Fruit fly (Drosophila melanogaster) whole organism, embryonic: Measurements from ENCODE around the gene CG34462.

Experiments used
- Awh ChIP-seq: fragments of 200-800 bp; sonication (Bioruptor generic); IDR thresholded peaks from 2 replicates; pipeline ENCODE4, ENCODE4 v1.3.6; 2022; ENCODE audit warnings: missing biosample characterization, missing genetic modification characterization
- Bdp1 ChIP-seq: fragments of 200-800 bp; sonication (Bioruptor generic); optimal IDR thresholded peaks from 3 replicates; lab custom pipeline; 2016; ENCODE audit warnings: missing biosample characterization, missing genetic modification characterization
- CG12236 ChIP-seq: fragments of 200-800 bp; sonication (Bioruptor generic); optimal IDR thresholded peaks from 2 replicates; lab custom pipeline; 2016; ENCODE audit warnings: missing biosample characterization, missing genetic modification characterization
- CG12744 ChIP-seq: fragments of 200-800 bp; sonication (Bioruptor generic); optimal IDR thresholded peaks from 2 replicates; lab custom pipeline; 2016; ENCODE audit warnings: missing biosample characterization, missing genetic modification characterization
- CG14441 ChIP-seq: fragments of 200-800 bp; sonication (Bioruptor generic); IDR thresholded peaks from 2 replicates; pipeline ENCODE4 v1.3.6; 2022; ENCODE audit warnings: missing biosample characterization, missing genetic modification characterization
- CG1792 ChIP-seq: fragments of 200-800 bp; sonication (Bioruptor generic); optimal IDR thresholded peaks from 2 replicates; lab custom pipeline; 2016; ENCODE audit warnings: missing biosample characterization, missing genetic modification characterization
- CG2116 ChIP-seq: fragments of 200-800 bp; sonication (Bioruptor generic); optimal IDR thresholded peaks from 3 replicates; lab custom pipeline; 2018; ENCODE audit warnings: missing biosample characterization, mild to moderate bottlenecking, missing genetic modification characterization
- CG30020 ChIP-seq: fragments of 200-800 bp; optimal IDR thresholded peaks from 2 replicates; lab custom pipeline; 2019; ENCODE audit warnings: missing biosample characterization, mild to moderate bottlenecking, missing genetic modification characterization, moderate library complexity
- CG31441 ChIP-seq: fragments of 200-800 bp; sonication (Bioruptor generic); IDR thresholded peaks from 2 replicates; pipeline ENCODE4 v1.3.6; 2022; ENCODE audit warnings: missing biosample characterization, missing genetic modification characterization
- CG32772 ChIP-seq: fragments of 200-800 bp; sonication (Bioruptor generic); IDR thresholded peaks from 2 replicates; pipeline ENCODE4 v1.3.6; 2022; ENCODE audit warnings: missing biosample characterization, missing genetic modification characterization
- CG4707 ChIP-seq: fragments of 200-800 bp; sonication (Bioruptor generic); optimal IDR thresholded peaks from 2 replicates; lab custom pipeline; 2018; ENCODE audit warnings: missing biosample characterization, mild to moderate bottlenecking, missing genetic modification characterization, moderate library complexity
- CG4730 ChIP-seq: fragments of 200-800 bp; sonication (Bioruptor generic); IDR thresholded peaks from 2 replicates; pipeline ENCODE4 v1.3.6; 2022; ENCODE audit warnings: missing biosample characterization, missing genetic modification characterization
- CG4820 ChIP-seq: fragments of 200-800 bp; sonication (Bioruptor generic); optimal IDR thresholded peaks from 3 replicates; lab custom pipeline; 2016; ENCODE audit warnings: missing biosample characterization, missing genetic modification characterization
- CG5245 ChIP-seq: fragments of 200-800 bp; sonication (Bioruptor generic); optimal IDR thresholded peaks from 3 replicates; lab custom pipeline; 2016; ENCODE audit warnings: missing biosample characterization, missing genetic modification characterization
- CG6854 ChIP-seq: fragments of 200-800 bp; sonication (Bioruptor generic); optimal IDR thresholded peaks from 3 replicates; lab custom pipeline; 2017; ENCODE audit warnings: missing biosample characterization, mild to moderate bottlenecking, missing genetic modification characterization
- CG7271 ChIP-seq: fragments of 200-800 bp; sonication (Bioruptor generic); optimal IDR thresholded peaks from 2 replicates; lab custom pipeline; 2018; ENCODE audit warnings: missing biosample characterization, mild to moderate bottlenecking, missing genetic modification characterization, moderate library complexity
- CG7745 ChIP-seq: fragments of 200-800 bp; sonication (Bioruptor generic); optimal IDR thresholded peaks from 2 replicates; lab custom pipeline; 2018; ENCODE audit warnings: missing biosample characterization, mild to moderate bottlenecking, missing genetic modification characterization, moderate library complexity
- CG8089 ChIP-seq: fragments of 200-800 bp; sonication (Bioruptor generic); optimal IDR thresholded peaks from 3 replicates; lab custom pipeline; 2016; ENCODE audit warnings: missing biosample characterization, missing genetic modification characterization
- CHES-1-like ChIP-seq: fragments of 200-800 bp; sonication (Bioruptor generic); optimal IDR thresholded peaks from 2 replicates; lab custom pipeline; 2016; ENCODE audit warnings: missing biosample characterization, missing genetic modification characterization
- ERR ChIP-seq: fragments of 200-800 bp; sonication (Bioruptor generic); optimal IDR thresholded peaks from 2 replicates; lab custom pipeline; 2016; ENCODE audit warnings: missing biosample characterization, missing genetic modification characterization
- Gug ChIP-seq: fragments of 200-800 bp; sonication (Bioruptor generic); IDR thresholded peaks from 4 replicates; pipeline ENCODE4 v1.3.6; 2022; ENCODE audit warnings: missing biosample characterization, missing genetic modification characterization
- H2.0 ChIP-seq: fragments of 200-800 bp; sonication (Bioruptor generic); IDR thresholded peaks from 2 replicates; pipeline ENCODE4 v1.3.6; 2022; ENCODE audit warnings: missing biosample characterization, missing genetic modification characterization
- Hey ChIP-seq: fragments of 200-800 bp; sonication (Bioruptor generic); optimal IDR thresholded peaks from 3 replicates; lab custom pipeline; 2018; ENCODE audit warnings: missing biosample characterization, mild to moderate bottlenecking, missing genetic modification characterization
- MBD-R2 ChIP-seq: fragments of 200-800 bp; sonication (Bioruptor generic); IDR thresholded peaks from 2 replicates; pipeline ENCODE4 v1.3.6; 2022; ENCODE audit warnings: missing biosample characterization, missing genetic modification characterization
- Oli ChIP-seq: fragments of 200-800 bp; sonication (Bioruptor generic); optimal IDR thresholded peaks from 2 replicates; lab custom pipeline; 2018; ENCODE audit warnings: missing biosample characterization, mild to moderate bottlenecking, missing genetic modification characterization, moderate library complexity
- Opbp ChIP-seq: fragments of 200-800 bp; sonication (Bioruptor generic); IDR thresholded peaks from 3 replicates; pipeline ENCODE4 v1.3.6; 2022; ENCODE audit warnings: missing biosample characterization, missing genetic modification characterization; ENCODE audit not compliant: partially characterized antibody
- Trl ChIP-seq, 3 experiments: fragments of >200 bp in 2 of 3; fragments of 200-800 bp in 1 of 3; sonication (Bioruptor generic) in 1 of 3; optimal IDR thresholded peaks; 2 replicates in 1 of 3; 3 replicates in 2 of 3; lab custom pipeline; 2016 to 2017; ENCODE audit warnings: missing biosample characterization in 1 of 3, missing genetic modification characterization in 1 of 3
- bbx ChIP-seq: fragments of 200-800 bp; sonication (Bioruptor generic); IDR thresholded peaks from 2 replicates; pipeline ENCODE4 v1.3.6; 2022; ENCODE audit warnings: missing biosample characterization, missing genetic modification characterization; ENCODE audit not compliant: partially characterized antibody
- bigmax ChIP-seq: fragments of 200-800 bp; sonication (Bioruptor generic); optimal IDR thresholded peaks from 2 replicates; lab custom pipeline; 2018; ENCODE audit warnings: missing biosample characterization, mild to moderate bottlenecking, missing genetic modification characterization
- btn ChIP-seq: fragments of 200-800 bp; sonication (Bioruptor generic); optimal IDR thresholded peaks from 2 replicates; lab custom pipeline; 2016; ENCODE audit warnings: missing biosample characterization, missing genetic modification characterization
- chinmo ChIP-seq: fragments of 200-800 bp; sonication (Bioruptor generic); IDR thresholded peaks from 4 replicates; pipeline ENCODE4 v1.3.6; 2022; ENCODE audit warnings: missing biosample characterization, missing genetic modification characterization; ENCODE audit not compliant: partially characterized antibody
- crol ChIP-seq: fragments of 200-800 bp; sonication (Bioruptor generic); IDR thresholded peaks from 2 replicates; pipeline ENCODE4 v1.3.6; 2022; ENCODE audit warnings: missing biosample characterization, missing genetic modification characterization
- fu2 ChIP-seq: fragments of 200-800 bp; sonication (Bioruptor generic); optimal IDR thresholded peaks from 2 replicates; lab custom pipeline; 2016; ENCODE audit warnings: missing biosample characterization, missing genetic modification characterization
- inv ChIP-seq: fragments of 200-800 bp; sonication (Bioruptor generic); IDR thresholded peaks from 2 replicates; pipeline ENCODE4 v1.3.6; 2022; ENCODE audit warnings: missing biosample characterization, missing genetic modification characterization; ENCODE audit not compliant: partially characterized antibody
- kay ChIP-seq: fragments of 200-800 bp; sonication (Bioruptor generic); optimal IDR thresholded peaks from 2 replicates; lab custom pipeline; 2016; ENCODE audit warnings: missing biosample characterization, missing genetic modification characterization
- lov ChIP-seq, 2 experiments: fragments of 200-800 bp in 1 of 2; fragments of >200 bp in 1 of 2; sonication (Bioruptor generic) in 1 of 2; IDR thresholded peaks in 1 of 2; optimal IDR thresholded peaks in 1 of 2; 2 replicates in 1 of 2; 3 replicates in 1 of 2; pipeline versions ENCODE4 v1.3.6 to Lab custom; 2017 to 2022; ENCODE audit warnings: missing biosample characterization in 1 of 2, missing genetic modification characterization in 1 of 2
- org-1 ChIP-seq: fragments of 200-800 bp; sonication (Bioruptor generic); optimal IDR thresholded peaks from 2 replicates; lab custom pipeline; 2017; ENCODE audit warnings: missing biosample characterization, missing genetic modification characterization
- peb ChIP-seq: fragments of 200-800 bp; sonication (Bioruptor generic); IDR thresholded peaks from 2 replicates; pipeline ENCODE4 v1.3.6; 2022; ENCODE audit warnings: missing biosample characterization, missing genetic modification characterization
- phol ChIP-seq: fragments of 200-800 bp; sonication (Bioruptor generic); optimal IDR thresholded peaks from 3 replicates; lab custom pipeline; 2018; ENCODE audit warnings: missing biosample characterization, mild to moderate bottlenecking, missing genetic modification characterization, moderate library complexity
- pzg ChIP-seq: fragments of 200-800 bp; sonication (Bioruptor generic); optimal IDR thresholded peaks from 3 replicates; lab custom pipeline; 2018; ENCODE audit warnings: missing biosample characterization, mild to moderate bottlenecking, missing genetic modification characterization, moderate library complexity
- ro ChIP-seq: fragments of 200-800 bp; sonication (Bioruptor generic); IDR thresholded peaks from 2 replicates; pipeline ENCODE4 v1.3.6; 2022; ENCODE audit warnings: missing biosample characterization, missing genetic modification characterization
- run ChIP-seq: fragments of 200-800 bp; sonication (Bioruptor generic); optimal IDR thresholded peaks from 3 replicates; lab custom pipeline; 2018; ENCODE audit warnings: missing biosample characterization, mild to moderate bottlenecking, missing genetic modification characterization
- sob ChIP-seq: fragments of 200-800 bp; sonication (Bioruptor generic); IDR thresholded peaks from 2 replicates; pipeline ENCODE4 v1.3.6; 2022; ENCODE audit warnings: missing biosample characterization, missing genetic modification characterization
- stc ChIP-seq: fragments of 200-800 bp; sonication (Bioruptor generic); IDR thresholded peaks from 2 replicates; pipeline ENCODE4 v1.3.6; 2022; ENCODE audit warnings: missing biosample characterization, missing genetic modification characterization
- tll ChIP-seq, 2 experiments: fragments of 200-800 bp in 1 of 2; fragments of >200 bp in 1 of 2; sonication (Bioruptor generic) in 1 of 2; optimal IDR thresholded peaks; 2 replicates each; lab custom pipeline; 2017 to 2019; ENCODE audit warnings: missing biosample characterization in 2 of 2, missing genetic modification characterization in 2 of 2, mild to moderate bottlenecking in 1 of 2, moderate library complexity in 1 of 2
- tna ChIP-seq: fragments of 200-800 bp; sonication (Bioruptor generic); IDR thresholded peaks from 2 replicates; pipeline ENCODE4 v1.3.6; 2022; ENCODE audit warnings: missing biosample characterization, missing genetic modification characterization; ENCODE audit not compliant: partially characterized antibody
- vvl ChIP-seq: fragments of 200-800 bp; sonication (Bioruptor generic); IDR thresholded peaks from 2 replicates; pipeline ENCODE4 v1.3.6; 2022; ENCODE audit warnings: missing biosample characterization, missing genetic modification characterization
- wdn ChIP-seq: fragments of 200-800 bp; sonication (Bioruptor generic); IDR thresholded peaks from 2 replicates; pipeline ENCODE4 v1.3.6; 2022; ENCODE audit warnings: missing biosample characterization, missing genetic modification characterization

CG34462 gene

dm6 chr3L:8340264-8341095 is 12.1 kb downstream of the CG34462 start, which contains the start of the genes Prim1 and CG7083 (continued):
- TF ChIP-seq tll (GFP tag; optimal IDR thresholded peaks at IDR 0.05; lab: Kevin White, UChicago) (no peak), btn (GFP tag; lab: Kevin White, UChicago) (no peak), H2.0 (GFP tag; lab: Robert Waterston, UW) (0 out of 2 replicates have a peak, but pooled peaks have one; percentile 22), CG7745 (tag; lab: Kevin White, UChicago) (no peak), pzg (peak; percentile 63), CG2116 (GFP tag; lab: Kevin White, UChicago) (peak; percentile 67), bigmax (GFP tag; lab: Kevin White, UChicago) (no peak), Gug (GFP tag; lab: Robert Waterston, UW) (peak; percentile 23; the same call in 1 of the 4 replicates), CHES-1-like (GFP tag; lab: Kevin White, UChicago) (peak; percentile 76), peb (no peak), CG7271 (tag; lab: Kevin White, UChicago) (peak; percentile 31), Trl (optimal IDR thresholded peaks at IDR 0.05; lab: Kevin White, UChicago) (no peak), Trl (GFP tag; optimal IDR thresholded peaks at IDR 0.05; lab: Kevin White, UChicago) (peak; percentile 65), CG4820 (GFP tag; lab: Kevin White, UChicago) (peak; percentile 23), crol (GFP tag; lab: Robert Waterston, UW) (no peak), fu2 (peak; percentile 32), CG5245 (GFP tag; lab: Kevin White, UChicago) (peak; percentile 10), stc (peak; percentile 42; the same call in 1 of the 2 replicates), CG4730 (no peak), sob (0 out of 2 replicates have a peak, but pooled peaks have one; percentile 42), ERR (GFP tag; lab: Kevin White, UChicago) (peak; percentile 48), CG31441 (GFP tag; lab: Robert Waterston, UW) (no peak; the same call in 1 of the 2 replicates), CG8089 (GFP tag; lab: Kevin White, UChicago) (no peak), CG1792 (GFP tag; lab: Kevin White, UChicago) (peak; percentile 1), phol (peak; percentile 68), ro (GFP tag; lab: Robert Waterston, UW) (no peak), Awh (GFP tag; lab: Robert Waterston, UW) (no peak), run (tag; lab: Kevin White, UChicago) (no peak), CG30020 (tag; lab: Kevin White, UChicago) (peak; percentile 35), tna (GFP tag; lab: Robert Waterston, UW) (no peak), kay (GFP tag; lab: Kevin White, UChicago) (no peak), org-1 (GFP tag; lab: Kevin White, UChicago) (no peak), CG14441 (no peak), CG12744 (GFP tag; lab: Kevin White, UChicago) (peak; percentile 34), vvl (GFP tag; lab: Robert Waterston, UW) (peak; percentile 62), CG4707 (no peak), Oli (tag; lab: Kevin White, UChicago) (peak; percentile 45), bbx (peak; percentile 45), Hey (no peak), Bdp1 (peak; percentile 43), CG12236 (GFP tag; lab: Kevin White, UChicago) (peak; percentile 33), inv (GFP tag; lab: Robert Waterston, UW) (no peak), wdn (peak; percentile 37; the same call in 1 of the 2 replicates), CG6854 (no peak), Opbp (GFP tag; lab: Robert Waterston, UW) (no peak), MBD-R2 (peak; percentile 67), chinmo (GFP tag; lab: Robert Waterston, UW) (no peak), lov (optimal IDR thresholded peaks at IDR 0.05; lab: Kevin White, UChicago) (no peak), lov (GFP tag; IDR thresholded peaks at IDR 0.05; lab: Robert Waterston, UW) (no peak), CG32772 (GFP tag; lab: Robert Waterston, UW) (no peak)
